Fruit fly (Drosophila melanogaster) whole organism, embryonic: ENCODE results near the gene Ku80.

Experiments used
- CG10654 ChIP-seq: fragments of 200-800 bp; sonication (Bioruptor generic); optimal IDR thresholded peaks from 2 replicates; lab custom pipeline; 2016; ENCODE audit warnings: missing biosample characterization, missing genetic modification characterization
- CG13296 ChIP-seq: fragments of 200-800 bp; sonication (Bioruptor generic); optimal IDR thresholded peaks from 3 replicates; lab custom pipeline; 2018; ENCODE audit warnings: missing biosample characterization, mild to moderate bottlenecking, missing genetic modification characterization
- CG13424 ChIP-seq: fragments of 200-800 bp; sonication (Bioruptor generic); optimal IDR thresholded peaks from 2 replicates; lab custom pipeline; 2019; ENCODE audit warnings: missing biosample characterization, mild to moderate bottlenecking, missing genetic modification characterization, moderate library complexity
- CG14050 ChIP-seq: fragments of 200-800 bp; sonication (Bioruptor generic); IDR thresholded peaks from 3 replicates; pipeline ENCODE4 v1.3.6; 2022; ENCODE audit warnings: missing biosample characterization, missing genetic modification characterization
- CG14667 ChIP-seq: fragments of 200-800 bp; sonication (Bioruptor generic); IDR thresholded peaks from 2 replicates; pipeline ENCODE4 v1.3.6; 2022; ENCODE audit warnings: missing biosample characterization, missing genetic modification characterization
- CG18619 ChIP-seq: fragments of 200-800 bp; sonication (Bioruptor generic); optimal IDR thresholded peaks from 3 replicates; lab custom pipeline; 2017; ENCODE audit warnings: missing biosample characterization, mild to moderate bottlenecking, missing genetic modification characterization
- CG2199 ChIP-seq: fragments of 200-800 bp; sonication (Bioruptor generic); IDR thresholded peaks from 3 replicates; pipeline ENCODE4 v1.3.6; 2022; ENCODE audit warnings: missing biosample characterization, missing genetic modification characterization
- CG2712 ChIP-seq: fragments of 200-800 bp; optimal IDR thresholded peaks from 3 replicates; lab custom pipeline; 2019; ENCODE audit warnings: missing biosample characterization, mild to moderate bottlenecking, missing genetic modification characterization, moderate library complexity
- CG2889 ChIP-seq: fragments of 200-800 bp; sonication (Bioruptor generic); IDR thresholded peaks from 3 replicates; pipeline ENCODE4 v1.3.6; 2022; ENCODE audit warnings: missing biosample characterization, missing genetic modification characterization
- CG31224 ChIP-seq: fragments of 200-800 bp; sonication (Bioruptor generic); IDR thresholded peaks from 2 replicates; pipeline ENCODE4 v1.3.6; 2022; ENCODE audit warnings: missing biosample characterization, missing genetic modification characterization
- CG34376 ChIP-seq: fragments of 200-800 bp; sonication (Bioruptor generic); optimal IDR thresholded peaks from 2 replicates; lab custom pipeline; 2018; ENCODE audit warnings: missing biosample characterization, mild to moderate bottlenecking, missing genetic modification characterization
- CG34422 ChIP-seq: fragments of 200-800 bp; sonication (Bioruptor generic); IDR thresholded peaks from 3 replicates; pipeline ENCODE4 v1.3.6; 2022; ENCODE audit warnings: missing biosample characterization, missing genetic modification characterization
- CG3726 ChIP-seq: fragments of 200-800 bp; sonication (Bioruptor generic); IDR thresholded peaks from 3 replicates; pipeline ENCODE4, ENCODE4 v1.3.6; 2022; ENCODE audit warnings: missing biosample characterization, missing genetic modification characterization
- CG4360 ChIP-seq: fragments of 200-800 bp; sonication (Bioruptor generic); IDR thresholded peaks from 2 replicates; pipeline ENCODE4 v1.3.6; 2022; ENCODE audit warnings: missing biosample characterization, missing genetic modification characterization
- CG7357 ChIP-seq: fragments of 200-800 bp; sonication (Bioruptor generic); IDR thresholded peaks from 3 replicates; pipeline ENCODE4 v1.3.6; 2022; ENCODE audit warnings: missing biosample characterization, missing genetic modification characterization
- D19B ChIP-seq: fragments of 200-800 bp; sonication (Bioruptor generic); optimal IDR thresholded peaks from 2 replicates; lab custom pipeline; 2017; ENCODE audit warnings: missing biosample characterization, mild to moderate bottlenecking, missing genetic modification characterization
- Dbx ChIP-seq: fragments of 200-800 bp; sonication (Bioruptor generic); IDR thresholded peaks from 3 replicates; pipeline ENCODE4 v1.3.6; 2022; ENCODE audit warnings: missing biosample characterization, missing genetic modification characterization
- Dp ChIP-seq: fragments of 200-800 bp; sonication (Bioruptor generic); optimal IDR thresholded peaks from 2 replicates; lab custom pipeline; 2018; ENCODE audit warnings: missing biosample characterization, mild to moderate bottlenecking, missing genetic modification characterization, moderate library complexity
- E2f2 ChIP-seq: fragments of 200-800 bp; sonication (Bioruptor generic); IDR thresholded peaks from 2 replicates; pipeline ENCODE4 v1.3.6; 2022; ENCODE audit warnings: missing biosample characterization, missing genetic modification characterization
- Gug ChIP-seq: fragments of 200-800 bp; sonication (Bioruptor generic); IDR thresholded peaks from 4 replicates; pipeline ENCODE4 v1.3.6; 2022; ENCODE audit warnings: missing biosample characterization, missing genetic modification characterization
- HHEX ChIP-seq: fragments of 200-800 bp; sonication (Bioruptor generic); optimal IDR thresholded peaks from 3 replicates; lab custom pipeline; 2017; ENCODE audit warnings: missing biosample characterization, mild to moderate bottlenecking, missing genetic modification characterization, missing genetic modification reagents
- HLH3B ChIP-seq: fragments of 200-800 bp; sonication (Bioruptor generic); IDR thresholded peaks from 2 replicates; pipeline ENCODE4 v1.3.6; 2022; ENCODE audit warnings: missing biosample characterization, missing genetic modification characterization
- HLH4C ChIP-seq: fragments of 200-800 bp; sonication (Bioruptor generic); IDR thresholded peaks from 3 replicates; pipeline ENCODE4 v1.3.6; 2022; ENCODE audit warnings: missing biosample characterization, missing genetic modification characterization; ENCODE audit not compliant: partially characterized antibody
- Hr3 ChIP-seq: fragments of 200-800 bp; sonication (Bioruptor generic); optimal IDR thresholded peaks from 3 replicates; lab custom pipeline; 2016; ENCODE audit warnings: missing biosample characterization, missing genetic modification characterization
- Med ChIP-seq: fragments of 200-800 bp; sonication (Bioruptor generic); peaks from one replicate; lab custom pipeline; 2016; ENCODE audit warnings: missing biosample characterization, missing genetic modification characterization, mild to moderate bottlenecking, inconsistent platforms, moderate library complexity
- NK7.1 ChIP-seq: fragments of 200-800 bp; sonication (Bioruptor generic); optimal IDR thresholded peaks from 3 replicates; lab custom pipeline; 2016; ENCODE audit warnings: missing biosample characterization, missing genetic modification characterization
- Ptx1 ChIP-seq: fragments of 200-800 bp; sonication (Bioruptor generic); IDR thresholded peaks from 2 replicates; pipeline ENCODE4 v1.3.6; 2022; ENCODE audit warnings: missing biosample characterization, missing genetic modification characterization
- Side ChIP-seq: fragments of 200-800 bp; sonication (Bioruptor generic); optimal IDR thresholded peaks from 2 replicates; lab custom pipeline; 2016; ENCODE audit warnings: missing biosample characterization, missing genetic modification characterization
- Sin3A ChIP-seq: fragments of >200 bp; optimal IDR thresholded peaks from 2 replicates; lab custom pipeline; 2018
- Sox102F ChIP-seq: fragments of 200-800 bp; sonication (Bioruptor generic); optimal IDR thresholded peaks from 2 replicates; lab custom pipeline; 2018; ENCODE audit warnings: missing biosample characterization, mild to moderate bottlenecking, missing genetic modification characterization, moderate library complexity
- Usf ChIP-seq: fragments of 200-800 bp; sonication (Bioruptor generic); optimal IDR thresholded peaks from 2 replicates; lab custom pipeline; 2017; ENCODE audit warnings: missing genotype, missing biosample characterization, missing genetic modification characterization
- Vsx1 ChIP-seq: fragments of 200-800 bp; sonication (Bioruptor generic); optimal IDR thresholded peaks from 2 replicates; lab custom pipeline; 2017; ENCODE audit warnings: missing biosample characterization, mild to moderate bottlenecking, missing genetic modification characterization, missing genetic modification reagents
- aop ChIP-seq: fragments of 200-800 bp; sonication (Bioruptor generic); IDR thresholded peaks from 2 replicates; pipeline ENCODE4 v1.3.6; 2022; ENCODE audit warnings: missing biosample characterization, missing genetic modification characterization
- ash1 ChIP-seq: fragments of 200-800 bp; sonication (Bioruptor generic); optimal IDR thresholded peaks from 2 replicates; lab custom pipeline; 2018; ENCODE audit warnings: missing biosample characterization, mild to moderate bottlenecking, missing genetic modification characterization
- cato ChIP-seq: fragments of 200-800 bp; sonication (Bioruptor generic); optimal IDR thresholded peaks from 2 replicates; lab custom pipeline; 2016; ENCODE audit warnings: missing biosample characterization, missing genetic modification characterization, borderline replicate concordance
- danr ChIP-seq: fragments of 200-800 bp; sonication (Bioruptor generic); IDR thresholded peaks from 2 replicates; pipeline ENCODE4 v1.3.6; 2022; ENCODE audit warnings: missing biosample characterization, missing genetic modification characterization
- gfzf ChIP-seq: fragments of 200-800 bp; sonication (Bioruptor generic); optimal IDR thresholded peaks from 2 replicates; lab custom pipeline; 2016; ENCODE audit warnings: missing biosample characterization, mild to moderate bottlenecking, missing genetic modification characterization, moderate library complexity
- insv ChIP-seq, 2 experiments: fragments of 200-800 bp; sonication (Bioruptor generic); optimal IDR thresholded peaks; 3 replicates each; lab custom pipeline; 2016 to 2018; ENCODE audit warnings: missing biosample characterization in 2 of 2, missing genetic modification characterization in 2 of 2
- lov ChIP-seq, 2 experiments: fragments of 200-800 bp in 1 of 2; fragments of >200 bp in 1 of 2; sonication (Bioruptor generic) in 1 of 2; IDR thresholded peaks in 1 of 2; optimal IDR thresholded peaks in 1 of 2; 2 replicates in 1 of 2; 3 replicates in 1 of 2; pipeline versions ENCODE4 v1.3.6 to Lab custom; 2017 to 2022; ENCODE audit warnings: missing biosample characterization in 1 of 2, missing genetic modification characterization in 1 of 2
- nmo ChIP-seq: fragments of 200-800 bp; sonication (Bioruptor generic); optimal IDR thresholded peaks from 2 replicates; lab custom pipeline; 2018; ENCODE audit warnings: missing biosample characterization, mild to moderate bottlenecking, missing genetic modification characterization, moderate library complexity
- sens ChIP-seq: fragments of 200-800 bp; sonication (Bioruptor generic); peaks from one replicate; lab custom pipeline; 2016; ENCODE audit warnings: missing biosample characterization, missing genetic modification characterization
- slp2 ChIP-seq: fragments of 200-800 bp; sonication (Bioruptor generic); optimal IDR thresholded peaks from 2 replicates; lab custom pipeline; 2016; ENCODE audit warnings: missing biosample characterization, missing genetic modification characterization
- stc ChIP-seq: fragments of 200-800 bp; sonication (Bioruptor generic); IDR thresholded peaks from 2 replicates; pipeline ENCODE4 v1.3.6; 2022; ENCODE audit warnings: missing biosample characterization, missing genetic modification characterization
- tgo ChIP-seq: fragments of 200-800 bp; sonication (Bioruptor generic); IDR thresholded peaks from 3 replicates; pipeline ENCODE4 v1.3.6; 2022; ENCODE audit warnings: missing biosample characterization, missing genetic modification characterization
- unpg ChIP-seq: fragments of 200-800 bp; sonication (Bioruptor generic); optimal IDR thresholded peaks from 3 replicates; lab custom pipeline; 2018; ENCODE audit warnings: missing biosample characterization, mild to moderate bottlenecking, missing genetic modification characterization, moderate library complexity
- wek ChIP-seq: fragments of 200-800 bp; sonication (Bioruptor generic); optimal IDR thresholded peaks from 3 replicates; lab custom pipeline; 2018; ENCODE audit warnings: missing biosample characterization, mild to moderate bottlenecking, missing genetic modification characterization, moderate library complexity
- yki ChIP-seq: fragments of >200 bp; optimal IDR thresholded peaks from 3 replicates; lab custom pipeline; 2018
- zen ChIP-seq: fragments of 200-800 bp; sonication (Bioruptor generic); optimal IDR thresholded peaks from 3 replicates; lab custom pipeline; 2018; ENCODE audit warnings: missing biosample characterization, mild to moderate bottlenecking, missing genetic modification characterization, moderate library complexity

Gene Ku80

dm6 chr2L:15752096-15752495 is 18.9 kb downstream of the Ku80 start, which contains the start of gene Mtr4 (continued):
- TF ChIP-seq HLH4C (GFP tag; lab: Robert Waterston, UW) (peak; percentile 71), E2f2 (GFP tag; lab: Robert Waterston, UW) (peak; percentile 61; the same call in 1 of the 2 replicates)
- TF ChIP-seq, all 482 proteins: peak for 40

dm6 chr2L:15751259-15751555 is 19.8 kb downstream of the Ku80 start:
- TF ChIP-seq lov (optimal IDR thresholded peaks at IDR 0.05; lab: Kevin White, UChicago), result no peak
- 0 out of 3 replicates have a peak, but pooled peaks have one; percentile 9 for TF ChIP-seq lov (GFP tag; IDR thresholded peaks at IDR 0.05; lab: Robert Waterston, UW)
- no peak for TF ChIP-seq NK7.1 (GFP tag; lab: Kevin White, UChicago)
- 0 out of 2 replicates have a peak, but pooled peaks have one; percentile 10 for TF ChIP-seq danr (GFP tag; lab: Robert Waterston, UW)
- TF ChIP-seq CG34376 (GFP tag; lab: Kevin White, UChicago), result no peak
- no peak for TF ChIP-seq ash1 (GFP tag; lab: Kevin White, UChicago)
- 0 out of 2 replicates have a peak, but pooled peaks have one; percentile 15 for TF ChIP-seq CG31224 (GFP tag; lab: Robert Waterston, UW)
- peak; percentile 14 for TF ChIP-seq CG18619
- TF ChIP-seq CG2199 (GFP tag; lab: Robert Waterston, UW), result 0 out of 3 replicates have a peak, but pooled peaks have one; percentile 3
- TF ChIP-seq CG2889, result 0 out of 3 replicates have a peak, but pooled peaks have one; percentile 28
- TF ChIP-seq zen (tag; lab: Kevin White, UChicago), result no peak
- no peak for TF ChIP-seq Sox102F (GFP tag; lab: Kevin White, UChicago)
- no peak for TF ChIP-seq Dbx
- peak; percentile 71 for TF ChIP-seq D19B (GFP tag; lab: Kevin White, UChicago)
- TF ChIP-seq CG14050 (GFP tag; lab: Robert Waterston, UW), result 0 out of 3 replicates have a peak, but pooled peaks have one; percentile 8
- TF ChIP-seq CG3726 (GFP tag; lab: Robert Waterston, UW), result no peak
- TF ChIP-seq tgo (GFP tag; lab: Robert Waterston, UW), result peak; percentile 44; the same call in 1 of the 3 replicates
- TF ChIP-seq Dp, result no peak
- 0 out of 2 replicates have a peak, but pooled peaks have one; percentile 1 for TF ChIP-seq Ptx1 (GFP tag; lab: Robert Waterston, UW)
- TF ChIP-seq CG13296 (GFP tag; lab: Kevin White, UChicago), result no peak
- TF ChIP-seq stc (GFP tag; lab: Robert Waterston, UW), result no peak
- TF ChIP-seq gfzf, result peak; percentile 49
- TF ChIP-seq sens, result peak; percentile 39
- 0 out of 3 replicates have a peak, but pooled peaks have one; percentile 26 for TF ChIP-seq CG7357 (GFP tag; lab: Robert Waterston, UW)
- TF ChIP-seq Med (GFP tag; lab: Kevin White, UChicago), result peak; percentile 60
- TF ChIP-seq, all 482 proteins: peak for 14

dm6 chr2L:15750523-15751258 is 20.3 kb downstream of the Ku80 start, which contains the start of gene ND-B17:
Gene ND-B17, minus strand, starts transcription at chr2L:15751078.
- no peak for TF ChIP-seq unpg (GFP tag; lab: Kevin White, UChicago)
- peak; percentile 45 for TF ChIP-seq CG13424 (tag; lab: Kevin White, UChicago)
- no peak for TF ChIP-seq CG14667 (GFP tag; lab: Robert Waterston, UW)
- no peak for TF ChIP-seq aop (GFP tag; lab: Robert Waterston, UW)
- TF ChIP-seq nmo (GFP tag; lab: Kevin White, UChicago), result peak; percentile 21
- TF ChIP-seq wek (GFP tag; lab: Kevin White, UChicago), result no peak
- TF ChIP-seq cato (GFP tag; lab: Kevin White, UChicago), result no peak
- peak; percentile 70; the same call in 2 of the 3 replicates for TF ChIP-seq CG34422
- peak; percentile 46 for TF ChIP-seq Side (GFP tag; lab: Kevin White, UChicago)
- peak; percentile 51; the same call in 2 of the 4 replicates for TF ChIP-seq Gug (GFP tag; lab: Robert Waterston, UW)
- TF ChIP-seq Sin3A (lab: Kevin White, UChicago), result no peak
- TF ChIP-seq HLH3B (GFP tag; lab: Robert Waterston, UW), result peak; percentile 33; the same call in 1 of the 2 replicates
- peak; percentile 19 for TF ChIP-seq CG2712
- no peak for TF ChIP-seq CG10654
- TF ChIP-seq insv (GFP tag; optimal IDR thresholded peaks at IDR 0.05; lab: Kevin White, UChicago), result no peak
- TF ChIP-seq slp2 (GFP tag; lab: Kevin White, UChicago), result peak; percentile 56
- TF ChIP-seq Hr3 (GFP tag; lab: Kevin White, UChicago), result peak; percentile 46
- no peak for TF ChIP-seq HHEX (GFP tag; lab: Kevin White, UChicago)
- TF ChIP-seq yki (lab: Kevin White, UChicago), result no peak
- no peak for TF ChIP-seq CG4360 (GFP tag; lab: Robert Waterston, UW)
- TF ChIP-seq Usf (GFP tag; lab: Kevin White, UChicago), result no peak
- no peak for TF ChIP-seq Vsx1 (GFP tag; lab: Kevin White, UChicago)
